Fruit fly (Drosophila melanogaster): Measurements from ENCODE around the gene Nepl11.

Nepl11 gene

dm6 chr3R:4337580-4337979 is 42.9 kb upstream of the Nepl11 start, which contains the start of the genes Skp2 and CG1103 (continued):
- TF ChIP-seq hth (optimal IDR thresholded peaks at IDR 0.05) (no peak), dmrt99B (tag; optimal IDR thresholded peaks at IDR 0.05) (no peak), CG4424 (GFP tag; optimal IDR thresholded peaks at IDR 0.05) (no peak), CG17361 (GFP tag; IDR thresholded peaks at IDR 0.05) (no peak; the same call in 2 of the 3 replicates), slou (GFP tag; optimal IDR thresholded peaks at IDR 0.05) (no peak), CG4617 (GFP tag; optimal IDR thresholded peaks at IDR 0.05; ENCODE audit: borderline replicate concordance) (peak; percentile 72), CG34224 (GFP tag; IDR thresholded peaks at IDR 0.05; ENCODE audit: partially characterized antibody) (peak; percentile 45; the same call in 2 of the 3 replicates), CG2202 (tag; optimal IDR thresholded peaks at IDR 0.05) (no peak), CG14667 (GFP tag; IDR thresholded peaks at IDR 0.05) (no peak), CG11085 (GFP tag; IDR thresholded peaks at IDR 0.05) (no peak), CG9215 (GFP tag; IDR thresholded peaks at IDR 0.05) (no peak), CG8089 (GFP tag; optimal IDR thresholded peaks at IDR 0.05) (no peak), NC2α (GFP tag; optimal IDR thresholded peaks at IDR 0.05) (no peak), wdn (GFP tag; IDR thresholded peaks at IDR 0.05) (no peak), unc-4 (GFP tag; IDR thresholded peaks at IDR 0.05; ENCODE audit: partially characterized antibody) (no peak), MBD-R2 (GFP tag; IDR thresholded peaks at IDR 0.05) (peak; percentile 89), CG13287 (GFP tag; IDR thresholded peaks at IDR 0.05; ENCODE audit: partially characterized antibody) (peak; percentile 68), CG15011 (GFP tag; optimal IDR thresholded peaks at IDR 0.05) (no peak), CG2712 (tag; optimal IDR thresholded peaks at IDR 0.05) (peak; percentile 42), bsh (GFP tag; optimal IDR thresholded peaks at IDR 0.05) (no peak), pros (GFP tag; optimal IDR thresholded peaks at IDR 0.05) (peak; percentile 79), Dad (GFP tag; optimal IDR thresholded peaks at IDR 0.05) (no peak), hb (GFP tag; IDR thresholded peaks at IDR 0.05; ENCODE audit: partially characterized antibody) (no peak), bab2 (GFP tag; optimal IDR thresholded peaks at IDR 0.05) (no peak), odd (GFP tag; optimal IDR thresholded peaks at IDR 0.05) (no peak), fd64A (GFP tag; optimal IDR thresholded peaks at IDR 0.05) (no peak), Ssrp (tag; optimal IDR thresholded peaks at IDR 0.05) (no peak), fd3F (GFP tag; optimal IDR thresholded peaks at IDR 0.05) (no peak), salm (tag; optimal IDR thresholded peaks at IDR 0.05) (no peak), CG16779 (GFP tag; IDR thresholded peaks at IDR 0.05) (no peak)

DNA sequence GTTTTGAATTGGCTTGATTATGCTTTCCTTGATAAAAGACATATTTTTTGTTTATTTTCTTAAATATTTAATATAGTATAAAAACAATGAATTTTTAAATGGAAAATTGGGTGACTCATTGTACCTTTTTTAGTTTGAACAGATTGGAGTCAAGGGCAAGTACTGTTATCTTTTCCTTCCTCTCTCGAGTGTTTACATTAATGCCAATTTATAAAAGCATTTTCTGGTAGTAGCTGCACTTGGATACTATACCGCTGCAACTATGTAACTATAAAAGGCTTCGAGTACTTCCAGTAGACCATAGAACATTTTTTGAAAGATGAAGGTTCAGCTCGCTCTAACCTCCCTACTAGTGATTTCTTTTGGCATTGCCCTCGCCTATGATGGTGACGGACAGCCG is 40.2 kb upstream of the Nepl11 start, which contains the start of gene CG14645:
Gene CG14645, plus strand, starts transcription at position 301 of the 400 bp plus-strand sequence.
- TF ChIP-seq CG3838 (GFP tag; optimal IDR thresholded peaks at IDR 0.05) (no peak), CG9932 (GFP tag; IDR thresholded peaks at IDR 0.05) (no peak), CG10267 (tag; optimal IDR thresholded peaks at IDR 0.05) (no peak), CG15073 (GFP tag; optimal IDR thresholded peaks at IDR 0.05) (no peak), aop (GFP tag; IDR thresholded peaks at IDR 0.05) (no peak)

- TF ChIP-seq zfh1 (GFP tag; IDR thresholded peaks at IDR 0.05) (peak; percentile 61; the same call in 1 of the 3 replicates), CG7963 (GFP tag; IDR thresholded peaks at IDR 0.05; ENCODE audit: partially characterized antibody) (peak; percentile 99), phol (tag; optimal IDR thresholded peaks at IDR 0.05) (no peak), Ets65A (GFP tag) (peak; percentile 94), ap (GFP tag; IDR thresholded peaks at IDR 0.05) (0 out of 2 replicates have a peak, but pooled peaks have one; percentile 6), sim (GFP tag; IDR thresholded peaks at IDR 0.05) (no peak), yki (optimal IDR thresholded peaks at IDR 0.05) (no peak), Lim3 (GFP tag; IDR thresholded peaks at IDR 0.05) (no peak), sna (GFP tag; IDR thresholded peaks at IDR 0.05; ENCODE audit: partially characterized antibody) (peak; percentile 95), Ets97D (GFP tag; optimal IDR thresholded peaks at IDR 0.05) (peak; percentile 78), CG3847 (GFP tag; IDR thresholded peaks at IDR 0.05) (peak; percentile 42; the same call in 1 of the 2 replicates), stc (GFP tag; IDR thresholded peaks at IDR 0.05) (no peak), tna (GFP tag; IDR thresholded peaks at IDR 0.05; ENCODE audit: partially characterized antibody) (peak; percentile 97), ro (GFP tag; IDR thresholded peaks at IDR 0.05) (no peak), CG18011 (GFP tag; optimal IDR thresholded peaks at IDR 0.05) (peak; percentile 15), CG34376 (GFP tag; optimal IDR thresholded peaks at IDR 0.05) (no peak), CG31388 (GFP tag; optimal IDR thresholded peaks at IDR 0.05) (no peak)
Measured at dm6 chr3R:4333964-4334363, 39.3 kb upstream of the Nepl11 start, which contains the start of gene CG9776. TSS of gene CG9776 (minus strand) at chr3R:4334071.

Data from whole organism, embryonic.